Worm (Caenorhabditis elegans) whole organism, young adult: Measurements from ENCODE around the gene vha-2.

Source experiments
- C06A6.2 ChIP-seq: fragments of 200-800 bp; sonication (Bioruptor generic); conservative IDR thresholded peaks from 2 replicates; pipeline ENCODE4 v1.3.6; 2022; ENCODE audit warnings: missing genetic modification characterization, missing compliant biosample characterization
- C17E4.6 ChIP-seq: fragments of 200-800 bp; sonication (Bioruptor generic); IDR thresholded peaks from 2 replicates; pipeline ENCODE4 v1.3.6; 2022; ENCODE audit warnings: missing genetic modification reagents, missing genetic modification characterization, missing compliant biosample characterization
- F23B12.7 ChIP-seq: sonication (generic microtip); optimal IDR thresholded peaks from 2 replicates; lab custom pipeline; 2017; ENCODE audit warnings: missing genetic modification characterization, mild to moderate bottlenecking, missing compliant biosample characterization, antibody characterized with exemption, moderate library complexity; ENCODE audit not compliant: insufficient read depth
- F39B2.1 ChIP-seq: fragments of 200-800 bp; sonication (Bioruptor generic); IDR thresholded peaks from 2 replicates; pipeline ENCODE4 v1.3.6; 2022; ENCODE audit warnings: missing genetic modification reagents, missing genetic modification characterization, missing compliant biosample characterization
- F49E8.2 ChIP-seq: sonication (generic microtip); optimal IDR thresholded peaks from 3 replicates; lab custom pipeline; 2017; ENCODE audit warnings: missing genetic modification characterization, mild to moderate bottlenecking, missing compliant biosample characterization, antibody characterized with exemption, moderate library complexity; ENCODE audit not compliant: insufficient read depth
- F52B5.7 ChIP-seq: sonication (generic microtip); optimal IDR thresholded peaks from 2 replicates; lab custom pipeline; 2016; ENCODE audit warnings: mild to moderate bottlenecking, missing genetic modification characterization, missing compliant biosample characterization
- T26A5.8 ChIP-seq: sonication (generic microtip); optimal IDR thresholded peaks from 2 replicates; lab custom pipeline; 2016; ENCODE audit warnings: missing genetic modification characterization, missing compliant biosample characterization
- Y53G8AR.9 ChIP-seq: fragments of 200-800 bp; sonication (Bioruptor generic); conservative IDR thresholded peaks from 2 replicates; pipeline ENCODE4 v1.3.6; 2022; ENCODE audit warnings: missing genetic modification reagents, missing genetic modification characterization, missing compliant biosample characterization
- Y56A3A.18 ChIP-seq: fragments of 200-800 bp; sonication (Bioruptor generic); IDR thresholded peaks from 2 replicates; pipeline ENCODE4 v1.3.6; 2022; ENCODE audit warnings: missing genetic modification reagents, missing genetic modification characterization, missing compliant biosample characterization
- akir-1 ChIP-seq: fragments of 200-800 bp; sonication (Bioruptor generic); optimal IDR thresholded peaks from 2 replicates; lab custom pipeline; 2018; ENCODE audit warnings: mild to moderate bottlenecking, missing genetic modification characterization, moderate library complexity, missing compliant biosample characterization
- aptf-2 ChIP-seq: fragments of 200-800 bp; sonication (Bioruptor generic); conservative IDR thresholded peaks from 2 replicates; pipeline ENCODE4 v1.3.6; 2022; ENCODE audit warnings: missing genetic modification reagents, missing genetic modification characterization, missing compliant biosample characterization
- atf-7 ChIP-seq: sonication (generic microtip); optimal IDR thresholded peaks from 2 replicates; lab custom pipeline; 2017; ENCODE audit warnings: mild to moderate bottlenecking, missing genetic modification characterization, missing compliant biosample characterization
- attf-3 ChIP-seq: fragments of 200-800 bp; sonication (Bioruptor generic); conservative IDR thresholded peaks from 2 replicates; pipeline ENCODE4 v1.3.6; 2022; ENCODE audit warnings: missing genetic modification reagents, missing genetic modification characterization, missing compliant biosample characterization
- bed-1 ChIP-seq: fragments of 200-800 bp; sonication (Bioruptor generic); IDR thresholded peaks from 2 replicates; pipeline ENCODE4 v1.3.6; 2022; ENCODE audit warnings: missing genetic modification reagents, missing genetic modification characterization, missing compliant biosample characterization
- bed-2 ChIP-seq: fragments of 200-800 bp; sonication (Bioruptor generic); IDR thresholded peaks from 2 replicates; pipeline ENCODE4 v1.3.6; 2022; ENCODE audit warnings: missing genetic modification reagents, missing genetic modification characterization, missing compliant biosample characterization
- ceh-100 ChIP-seq: fragments of 200-800 bp; sonication (Bioruptor generic); IDR thresholded peaks from 2 replicates; pipeline ENCODE4 v1.3.6; 2022; ENCODE audit warnings: missing genetic modification reagents, missing genetic modification characterization, missing compliant biosample characterization
- ceh-40 ChIP-seq: fragments of 200-800 bp; sonication (Bioruptor generic); IDR thresholded peaks from 2 replicates; pipeline ENCODE4 v1.3.6; 2022; ENCODE audit warnings: missing genetic modification characterization, missing compliant biosample characterization
- ceh-91 ChIP-seq: fragments of 200-800 bp; sonication (Bioruptor generic); IDR thresholded peaks from 2 replicates; pipeline ENCODE4 v1.3.6; 2022; ENCODE audit warnings: missing genetic modification reagents, missing genetic modification characterization, missing compliant biosample characterization
- die-1 ChIP-seq: sonication (generic microtip); optimal IDR thresholded peaks from 2 replicates; lab custom pipeline; 2016; ENCODE audit warnings: missing genotype, mild to moderate bottlenecking, missing genetic modification characterization, missing compliant biosample characterization
- dox-1 ChIP-seq: fragments of 200-800 bp; sonication (Bioruptor generic); IDR thresholded peaks from 2 replicates; pipeline ENCODE4 v1.3.6; 2022; ENCODE audit warnings: missing genetic modification reagents, missing genetic modification characterization, missing compliant biosample characterization
- dpff-1 ChIP-seq: sonication (generic microtip); optimal IDR thresholded peaks from 2 replicates; lab custom pipeline; 2017; ENCODE audit warnings: mild to moderate bottlenecking, missing genetic modification characterization, missing compliant biosample characterization
- egrh-3 ChIP-seq: fragments of 200-800 bp; sonication (Bioruptor generic); IDR thresholded peaks from 2 replicates; pipeline ENCODE4 v1.3.6; 2022; ENCODE audit warnings: missing genetic modification reagents, missing genetic modification characterization, missing compliant biosample characterization
- gei-17 ChIP-seq: fragments of 200-800 bp; sonication (Bioruptor generic); optimal IDR thresholded peaks from 2 replicates; lab custom pipeline; 2018; ENCODE audit warnings: mild to moderate bottlenecking, missing genetic modification characterization, missing compliant biosample characterization
- him-1 ChIP-seq: sonication (generic microtip); optimal IDR thresholded peaks from 2 replicates; lab custom pipeline; 2016; ENCODE audit warnings: missing genotype, missing genetic modification reagents, missing genetic modification characterization, missing compliant biosample characterization
- hlh-12 ChIP-seq: sonication (generic microtip); optimal IDR thresholded peaks from 2 replicates; lab custom pipeline; 2016; ENCODE audit warnings: missing genetic modification characterization, missing compliant biosample characterization
- hmg-1.2 ChIP-seq: fragments of 200-800 bp; sonication (Bioruptor generic); IDR thresholded peaks from 2 replicates; pipeline ENCODE4 v1.3.6; 2022; ENCODE audit warnings: missing genetic modification reagents, missing genetic modification characterization, missing compliant biosample characterization
- hmg-20 ChIP-seq: fragments of 200-800 bp; sonication (Bioruptor generic); IDR thresholded peaks from 2 replicates; pipeline ENCODE4 v1.3.6; 2022; ENCODE audit warnings: missing genetic modification reagents, missing genetic modification characterization, missing compliant biosample characterization
- let-607 ChIP-seq, 2 experiments: fragments of 200-800 bp in 1 of 2; sonication (Bioruptor generic) in 1 of 2; sonication (generic microtip) in 1 of 2; optimal IDR thresholded peaks; 2 replicates each; lab custom pipeline; 2016 to 2018; ENCODE audit warnings: mild to moderate bottlenecking in 2 of 2, missing compliant biosample characterization in 2 of 2, missing genetic modification characterization in 2 of 2, moderate library complexity in 2 of 2, missing genotype in 1 of 2
- lin-26 ChIP-seq: fragments of 200-800 bp; sonication (Bioruptor generic); IDR thresholded peaks from 2 replicates; pipeline ENCODE4 v1.3.6; 2022; ENCODE audit warnings: missing genetic modification reagents, missing genetic modification characterization, missing compliant biosample characterization
- lin-40 ChIP-seq: sonication (generic microtip); optimal IDR thresholded peaks from 2 replicates; lab custom pipeline; 2016; ENCODE audit warnings: missing genetic modification characterization, mild to moderate bottlenecking, missing compliant biosample characterization, missing genotype, missing genetic modification reagents
- lsy-27 ChIP-seq: sonication (generic microtip); optimal IDR thresholded peaks from 2 replicates; lab custom pipeline; 2017; ENCODE audit warnings: missing genetic modification characterization, mild to moderate bottlenecking, missing compliant biosample characterization, antibody characterized with exemption, missing genotype, borderline replicate concordance; ENCODE audit not compliant: insufficient read depth
- madf-10 ChIP-seq: sonication (generic microtip); optimal IDR thresholded peaks from 2 replicates; lab custom pipeline; 2016; ENCODE audit warnings: mild to moderate bottlenecking, missing genetic modification characterization, missing compliant biosample characterization
- mcd-1 ChIP-seq: fragments of 200-800 bp; sonication (Bioruptor generic); IDR thresholded peaks from 2 replicates; pipeline ENCODE4 v1.3.6; 2022; ENCODE audit warnings: missing genetic modification reagents, missing genetic modification characterization, missing compliant biosample characterization
- mel-28 ChIP-seq: sonication (generic microtip); optimal IDR thresholded peaks from 2 replicates; lab custom pipeline; 2016; ENCODE audit warnings: borderline replicate concordance, mild to moderate bottlenecking, missing genetic modification characterization, missing compliant biosample characterization
- mxl-1 ChIP-seq: sonication (generic microtip); optimal IDR thresholded peaks from 2 replicates; lab custom pipeline; 2016; ENCODE audit warnings: missing genetic modification characterization, missing compliant biosample characterization
- nfyb-1 ChIP-seq: fragments of 200-800 bp; sonication (Bioruptor generic); IDR thresholded peaks from 2 replicates; pipeline ENCODE4 v1.3.6; 2022; ENCODE audit warnings: missing genetic modification reagents, missing genetic modification characterization, missing compliant biosample characterization
- nhr-179 ChIP-seq: sonication (generic microtip); optimal IDR thresholded peaks from 2 replicates; lab custom pipeline; 2016; ENCODE audit warnings: mild to moderate bottlenecking, missing genetic modification characterization, missing compliant biosample characterization
- nhr-80 ChIP-seq: sonication (generic microtip); optimal IDR thresholded peaks from 2 replicates; lab custom pipeline; 2016; ENCODE audit warnings: missing genetic modification characterization, missing compliant biosample characterization
- rec-8 ChIP-seq, 2 experiments: sonication (generic microtip); optimal IDR thresholded peaks; 2 replicates each; lab custom pipeline; 2016; ENCODE audit warnings: mild to moderate bottlenecking in 2 of 2, missing genetic modification characterization in 2 of 2, missing genetic modification reagents in 2 of 2, missing genotype in 2 of 2, missing biosample characterization in 1 of 2, missing compliant biosample characterization in 1 of 2, moderate library complexity in 1 of 2
- repo-1 ChIP-seq: sonication (generic microtip); optimal IDR thresholded peaks from 2 replicates; lab custom pipeline; 2017; ENCODE audit warnings: mild to moderate bottlenecking, missing genetic modification characterization, missing compliant biosample characterization
- rpc-1 ChIP-seq, 2 experiments: fragments of 150-350 bp in 1 of 2; sonication (generic microtip) in 1 of 2; optimal IDR thresholded peaks; 2 replicates each; lab custom pipeline; 2014 to 2018; ENCODE audit warnings: missing biosample characterization in 1 of 2, missing genetic modification characterization in 1 of 2, missing genetic modification reagents in 1 of 2, missing genotype in 1 of 2
- snpc-3.4 ChIP-seq: sonication (generic microtip); optimal IDR thresholded peaks from 2 replicates; lab custom pipeline; 2017; ENCODE audit warnings: missing genetic modification characterization, mild to moderate bottlenecking, missing compliant biosample characterization, antibody characterized with exemption, moderate library complexity, missing genotype, missing genetic modification reagents
- sptf-2 ChIP-seq: fragments of 200-800 bp; sonication (Bioruptor generic); optimal IDR thresholded peaks from 2 replicates; lab custom pipeline; 2018; ENCODE audit warnings: mild to moderate bottlenecking, missing genetic modification characterization, missing compliant biosample characterization
- unc-130 ChIP-seq: sonication (generic microtip); optimal IDR thresholded peaks from 2 replicates; lab custom pipeline; 2016; ENCODE audit warnings: missing genetic modification reagents, missing genetic modification characterization, missing compliant biosample characterization
- ztf-25 ChIP-seq: fragments of 200-800 bp; sonication (Bioruptor generic); IDR thresholded peaks from 2 replicates; pipeline ENCODE4 v1.3.6; 2022; ENCODE audit warnings: missing genetic modification reagents, missing genetic modification characterization, missing compliant biosample characterization
- ztf-26 ChIP-seq: sonication (generic microtip); optimal IDR thresholded peaks from 2 replicates; lab custom pipeline; 2017; ENCODE audit warnings: missing genetic modification characterization, missing compliant biosample characterization
- ztf-28 ChIP-seq: fragments of 200-800 bp; sonication (Bioruptor generic); IDR thresholded peaks from 2 replicates; pipeline ENCODE4 v1.3.6; 2022; ENCODE audit warnings: missing genetic modification reagents, missing genetic modification characterization, missing compliant biosample characterization
- ztf-3 ChIP-seq: fragments of 200-800 bp; sonication (Bioruptor generic); optimal IDR thresholded peaks from 2 replicates; lab custom pipeline; 2018; ENCODE audit warnings: mild to moderate bottlenecking, missing genetic modification characterization, missing compliant biosample characterization

The vha-2 gene

DNA sequence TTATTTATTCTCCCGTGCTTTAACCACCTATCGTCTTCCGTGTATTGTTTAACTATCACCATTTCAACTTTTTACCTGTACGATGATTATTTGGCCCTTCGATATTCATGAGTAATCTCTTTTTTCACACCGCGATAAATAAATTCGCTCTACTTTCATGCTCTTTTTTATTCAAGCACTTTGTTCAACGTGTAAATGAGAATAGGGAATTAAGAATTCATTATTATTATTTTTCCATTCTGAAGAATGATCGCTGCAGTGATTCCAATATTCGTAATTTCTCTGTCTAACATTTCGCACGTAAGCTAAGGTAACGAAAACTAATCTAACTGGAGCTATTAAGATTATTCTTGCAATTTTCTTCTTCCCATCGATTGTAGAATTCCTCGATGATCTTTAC lies 33.3 kb upstream of the vha-2 start, which contains the start of gene T05G5.4 (continued):
- peak; percentile 55 for TF ChIP-seq lin-26 (GFP tag; lab: Robert Waterston, UW)
- no peak for TF ChIP-seq lsy-27 (tag; lab: Kevin White, UChicago)
- TF ChIP-seq hmg-1.2, result no peak
- no peak for TF ChIP-seq bed-1 (GFP tag; lab: Robert Waterston, UW)
- TF ChIP-seq Y56A3A.18 (GFP tag; lab: Robert Waterston, UW), result no peak; the same call in 1 of the 2 replicates
- TF ChIP-seq gei-17 (GFP tag; lab: Kevin White, UChicago), result no peak
- TF ChIP-seq ztf-26, result no peak
- TF ChIP-seq nhr-80, result no peak
- TF ChIP-seq C06A6.2 (GFP tag; lab: Robert Waterston, UW), result no peak
- no peak for TF ChIP-seq lin-40 (tag; lab: Kevin White, UChicago)
- TF ChIP-seq ceh-40 (GFP tag; lab: Robert Waterston, UW), result no peak
- TF ChIP-seq unc-130 (GFP tag; lab: Kevin White, UChicago), result peak; percentile 12
- TF ChIP-seq F23B12.7 (tag; lab: Kevin White, UChicago), result no peak
- no peak for TF ChIP-seq T26A5.8 (tag; lab: Kevin White, UChicago)
- TF ChIP-seq let-607 (tag; optimal IDR thresholded peaks at IDR 0.05; lab: Kevin White, UChicago), result no peak
- peak; percentile 90 for TF ChIP-seq him-1 (tag; lab: Kevin White, UChicago)
- TF ChIP-seq F49E8.2 (tag; lab: Kevin White, UChicago), result no peak
- no peak for TF ChIP-seq repo-1
- no peak for TF ChIP-seq aptf-2 (GFP tag; lab: Robert Waterston, UW)
- TF ChIP-seq mcd-1 (GFP tag; lab: Robert Waterston, UW), result peak; percentile 43; the same call in 1 of the 2 replicates
- no peak for TF ChIP-seq akir-1 (GFP tag; lab: Kevin White, UChicago)
- no peak for TF ChIP-seq ceh-91 (GFP tag; lab: Robert Waterston, UW)
- TF ChIP-seq hmg-20 (GFP tag; lab: Robert Waterston, UW), result no peak
- no peak for TF ChIP-seq atf-7 (tag; lab: Kevin White, UChicago)
- TF ChIP-seq dpff-1 (tag; lab: Kevin White, UChicago), result no peak
- TF ChIP-seq hlh-12 (tag; lab: Kevin White, UChicago), result no peak
- TF ChIP-seq madf-10 (tag; lab: Kevin White, UChicago), result no peak
- TF ChIP-seq rec-8 (tag; optimal IDR thresholded peaks at IDR 0.05; lab: Kevin White, UChicago), result no peak
- no peak for TF ChIP-seq bed-2 (GFP tag; lab: Robert Waterston, UW)
- no peak for TF ChIP-seq nfyb-1
- no peak for TF ChIP-seq attf-3 (GFP tag; lab: Robert Waterston, UW)
- TF ChIP-seq mxl-1, result no peak
- TF ChIP-seq egrh-3, result no peak
- TF ChIP-seq snpc-3.4 (tag; lab: Kevin White, UChicago), result peak; percentile 4
- TF ChIP-seq ztf-25, result 0 out of 2 replicates have a peak, but pooled peaks have one; percentile 23
- no peak for TF ChIP-seq mel-28 (tag; lab: Kevin White, UChicago)
- no peak for TF ChIP-seq ztf-3 (GFP tag; lab: Kevin White, UChicago)
- no peak for TF ChIP-seq ztf-28
- TF ChIP-seq sptf-2 (GFP tag; lab: Kevin White, UChicago), result no peak
- no peak for TF ChIP-seq dox-1 (GFP tag; lab: Robert Waterston, UW)
- no peak for TF ChIP-seq nhr-179 (tag; lab: Kevin White, UChicago)
- TF ChIP-seq C17E4.6 (GFP tag; lab: Robert Waterston, UW), result peak; percentile 46; the same call in 1 of the 2 replicates
- TF ChIP-seq rpc-1 (optimal IDR thresholded peaks at IDR 0.05; lab: Kevin White, UChicago), result no peak
- TF ChIP-seq rpc-1 (tag; optimal IDR thresholded peaks at IDR 0.05; lab: Kevin White, UChicago), result no peak
- peak; percentile 74; the same call in 1 of the 2 replicates for TF ChIP-seq Y53G8AR.9 (GFP tag; lab: Robert Waterston, UW)
- no peak for TF ChIP-seq F52B5.7 (tag; lab: Kevin White, UChicago)
- peak; percentile 62; the same call in 1 of the 2 replicates for TF ChIP-seq F39B2.1 (GFP tag; lab: Robert Waterston, UW)
- TF ChIP-seq ceh-100 (GFP tag; lab: Robert Waterston, UW), result peak; percentile 63
- TF ChIP-seq die-1, result no peak
